Fruit fly (Drosophila melanogaster): ENCODE results near the gene Lim1.

DNA sequence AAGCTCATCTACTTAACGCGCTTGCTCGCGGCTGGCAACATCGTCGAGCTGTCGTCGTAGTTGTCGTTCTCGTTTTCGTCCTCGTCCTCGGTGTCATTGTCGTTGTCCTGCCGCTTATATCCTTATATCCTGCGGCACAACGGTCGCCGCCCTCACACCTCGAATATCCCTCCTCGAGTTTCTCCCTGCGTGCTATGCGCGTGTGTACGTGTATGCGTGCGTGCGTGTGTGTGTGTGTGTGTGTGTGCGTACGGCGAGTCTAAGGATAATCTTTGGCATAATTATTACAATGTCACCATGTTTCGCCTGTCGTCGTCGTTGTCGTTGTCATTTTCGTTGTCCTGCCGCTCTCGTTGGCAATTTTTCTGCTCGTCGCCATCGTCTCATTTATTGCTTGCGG is 23.8 kb upstream of the Lim1 start:
- TF ChIP-seq Met (GFP tag; optimal IDR thresholded peaks at IDR 0.05) (no peak), CG6854 (GFP tag; optimal IDR thresholded peaks at IDR 0.05) (no peak)
